Worm (Caenorhabditis elegans): ENCODE data around the gene col-41.
A peak's percentile ranks its signal among the peaks of the same experiment; 100 is the strongest.

DNA sequence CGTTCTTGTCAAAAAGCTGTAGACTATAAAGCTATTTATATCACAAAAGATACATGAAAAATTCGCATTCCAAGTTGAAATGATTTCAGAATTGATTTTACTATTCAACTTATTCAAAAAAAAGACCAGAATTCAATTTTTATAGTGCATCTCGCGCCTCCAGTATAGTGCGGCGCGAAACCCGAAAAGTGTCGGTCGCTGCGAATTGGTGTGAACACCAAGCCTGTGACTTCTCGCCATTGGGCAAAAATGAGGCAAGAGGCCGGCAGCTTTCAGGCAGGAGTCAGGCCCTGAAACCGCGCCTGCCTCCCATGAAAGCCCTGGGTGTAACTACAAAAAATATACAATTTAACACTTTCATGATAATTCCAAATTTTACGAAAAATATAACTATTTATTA is 16.9 kb downstream of the col-41 start:
- no peak for TF ChIP-seq egl-27 (tag; optimal IDR thresholded peaks at IDR 0.05)
- no peak for TF ChIP-seq nhr-25 (tag; optimal IDR thresholded peaks at IDR 0.05)
- no peak for TF ChIP-seq nhr-23 (tag; optimal IDR thresholded peaks at IDR 0.05)
- no peak for TF ChIP-seq unc-62 (GFP tag; optimal IDR thresholded peaks at IDR 0.05)
- no peak for TF ChIP-seq ztf-11 (tag; optimal IDR thresholded peaks at IDR 0.05)
- TF ChIP-seq ceh-16 (tag; optimal IDR thresholded peaks at IDR 0.05): no peak
- no peak for TF ChIP-seq zag-1 (tag; optimal IDR thresholded peaks at IDR 0.05)
- TF ChIP-seq blmp-1 (tag; optimal IDR thresholded peaks at IDR 0.05; ENCODE audit: insufficient read depth): no peak
- peak; percentile 76 for TF ChIP-seq snpc-4 (tag; optimal IDR thresholded peaks at IDR 0.05)
- no peak for TF ChIP-seq Y55F3AM.14 (GFP tag; optimal IDR thresholded peaks at IDR 0.05)

All from whole organism, L2 larva.